Fruit fly (Drosophila melanogaster): ENCODE measurements around the gene mRpS26.

Gene mRpS26

DNA sequence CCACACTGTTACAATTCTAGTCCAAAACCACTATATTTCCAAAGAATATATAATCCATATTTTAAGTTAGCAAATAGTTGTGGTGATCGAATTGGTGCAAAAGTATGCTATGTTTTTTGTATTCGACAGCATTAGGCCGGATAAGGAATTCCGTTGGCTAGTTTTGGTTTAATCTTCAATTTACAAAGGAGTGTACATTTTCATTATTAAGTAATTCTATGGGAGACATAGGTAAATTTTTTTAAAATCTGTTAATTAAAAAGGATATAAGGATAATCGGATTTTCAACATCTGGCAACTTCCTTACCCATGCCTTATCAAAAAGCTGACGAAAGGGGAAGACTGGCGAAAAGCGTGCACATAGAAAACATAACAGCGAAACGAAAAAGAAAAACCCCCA, 27.8 kb upstream of the mRpS26 start (continued):
- TF ChIP-seq dac (GFP tag; optimal IDR thresholded peaks at IDR 0.05), result no peak
- TF ChIP-seq CG4318 (GFP tag; optimal IDR thresholded peaks at IDR 0.05), result peak; percentile 70
- TF ChIP-seq Smox (GFP tag; optimal IDR thresholded peaks at IDR 0.05), result no peak
- TF ChIP-seq cyc (GFP tag; optimal IDR thresholded peaks at IDR 0.05), result peak; percentile 12
- no peak for TF ChIP-seq esn (GFP tag; optimal IDR thresholded peaks at IDR 0.05)
- TF ChIP-seq Ets96B (tag; optimal IDR thresholded peaks at IDR 0.05), result peak; percentile 46
- no peak for TF ChIP-seq CG6854 (GFP tag; optimal IDR thresholded peaks at IDR 0.05)
- TF ChIP-seq lz (GFP tag; optimal IDR thresholded peaks at IDR 0.05), result no peak
- no peak for TF ChIP-seq fkh (GFP tag; optimal IDR thresholded peaks at IDR 0.05)
- peak; percentile 36; the same call in 1 of the 2 replicates for TF ChIP-seq Gug (GFP tag; IDR thresholded peaks at IDR 0.05)
- no peak for TF ChIP-seq CG11902 (GFP tag; optimal IDR thresholded peaks at IDR 0.05)
- TF ChIP-seq CG10631 (GFP tag; optimal IDR thresholded peaks at IDR 0.05), result peak; percentile 76
- peak; percentile 62; the same call in 2 of the 3 replicates for TF ChIP-seq eg (GFP tag; IDR thresholded peaks at IDR 0.05)
- TF ChIP-seq svp (GFP tag), result peak; percentile 60
- TF ChIP-seq Hr38 (GFP tag; optimal IDR thresholded peaks at IDR 0.05), result no peak
- TF ChIP-seq Lpt (GFP tag; optimal IDR thresholded peaks at IDR 0.05), result no peak
- peak; percentile 65 for TF ChIP-seq Hr4 (GFP tag; optimal IDR thresholded peaks at IDR 0.05)
- no peak for TF ChIP-seq CG8319 (GFP tag; optimal IDR thresholded peaks at IDR 0.05)
- no peak for TF ChIP-seq vri (GFP tag; optimal IDR thresholded peaks at IDR 0.05)
- TF ChIP-seq CG10669 (GFP tag; optimal IDR thresholded peaks at IDR 0.05), result peak; percentile 77
- TF ChIP-seq Sox15 (GFP tag; optimal IDR thresholded peaks at IDR 0.05), result peak; percentile 12
- TF ChIP-seq Ets21C (GFP tag; optimal IDR thresholded peaks at IDR 0.05), result no peak
- peak; percentile 92 for TF ChIP-seq Eip78C (GFP tag)
- TF ChIP-seq acj6 (GFP tag; optimal IDR thresholded peaks at IDR 0.05), result peak; percentile 63
- TF ChIP-seq CG6808 (GFP tag; optimal IDR thresholded peaks at IDR 0.05), result peak; percentile 77
- peak; percentile 10 for TF ChIP-seq Sox102F (GFP tag; optimal IDR thresholded peaks at IDR 0.05)
- peak; percentile 16 for TF ChIP-seq Hr39 (GFP tag; optimal IDR thresholded peaks at IDR 0.05)
- peak; percentile 57 to 74 for TF ChIP-seq salr (GFP tag; optimal IDR thresholded peaks at IDR 0.05)

DNA sequence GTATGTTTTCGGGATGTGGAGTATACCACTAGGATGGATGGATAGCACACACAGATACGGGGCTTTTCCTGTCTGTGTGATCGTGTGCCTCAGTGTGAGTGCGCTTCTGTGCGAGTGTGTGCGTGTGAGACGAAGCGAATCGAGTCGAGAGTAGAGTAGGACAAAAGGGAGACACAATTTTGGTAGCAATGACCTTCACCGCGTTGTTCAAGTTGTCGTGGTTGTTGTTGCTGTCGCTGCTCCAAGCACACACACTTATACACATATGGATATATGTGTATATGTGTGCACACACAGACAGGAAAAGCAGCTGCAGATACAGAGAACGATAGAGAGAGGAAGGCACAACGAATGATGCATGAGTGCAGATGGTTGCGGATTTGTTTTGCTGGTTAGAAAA, 27.3 kb upstream of the mRpS26 start:
- TF ChIP-seq CG8119 (GFP tag; IDR thresholded peaks at IDR 0.05) (no peak), CG10669 (GFP tag; optimal IDR thresholded peaks at IDR 0.05) (no peak), CG6792 (GFP tag; optimal IDR thresholded peaks at IDR 0.05) (no peak), eg (GFP tag; IDR thresholded peaks at IDR 0.05) (no peak), Hr38 (GFP tag; optimal IDR thresholded peaks at IDR 0.05) (no peak), esn (GFP tag; optimal IDR thresholded peaks at IDR 0.05) (no peak), CG8319 (GFP tag; optimal IDR thresholded peaks at IDR 0.05) (no peak), pdm3 (GFP tag; optimal IDR thresholded peaks at IDR 0.05) (no peak), CG11902 (GFP tag; optimal IDR thresholded peaks at IDR 0.05) (no peak), CG6854 (GFP tag; optimal IDR thresholded peaks at IDR 0.05) (no peak), CG1621 (tag; optimal IDR thresholded peaks at IDR 0.05) (no peak), fd59A (GFP tag; optimal IDR thresholded peaks at IDR 0.05) (no peak), dsx (GFP tag; optimal IDR thresholded peaks at IDR 0.05; ENCODE audit: poor library complexity, severe bottlenecking) (no peak), spab (GFP tag; optimal IDR thresholded peaks at IDR 0.05) (no peak)

DNA sequence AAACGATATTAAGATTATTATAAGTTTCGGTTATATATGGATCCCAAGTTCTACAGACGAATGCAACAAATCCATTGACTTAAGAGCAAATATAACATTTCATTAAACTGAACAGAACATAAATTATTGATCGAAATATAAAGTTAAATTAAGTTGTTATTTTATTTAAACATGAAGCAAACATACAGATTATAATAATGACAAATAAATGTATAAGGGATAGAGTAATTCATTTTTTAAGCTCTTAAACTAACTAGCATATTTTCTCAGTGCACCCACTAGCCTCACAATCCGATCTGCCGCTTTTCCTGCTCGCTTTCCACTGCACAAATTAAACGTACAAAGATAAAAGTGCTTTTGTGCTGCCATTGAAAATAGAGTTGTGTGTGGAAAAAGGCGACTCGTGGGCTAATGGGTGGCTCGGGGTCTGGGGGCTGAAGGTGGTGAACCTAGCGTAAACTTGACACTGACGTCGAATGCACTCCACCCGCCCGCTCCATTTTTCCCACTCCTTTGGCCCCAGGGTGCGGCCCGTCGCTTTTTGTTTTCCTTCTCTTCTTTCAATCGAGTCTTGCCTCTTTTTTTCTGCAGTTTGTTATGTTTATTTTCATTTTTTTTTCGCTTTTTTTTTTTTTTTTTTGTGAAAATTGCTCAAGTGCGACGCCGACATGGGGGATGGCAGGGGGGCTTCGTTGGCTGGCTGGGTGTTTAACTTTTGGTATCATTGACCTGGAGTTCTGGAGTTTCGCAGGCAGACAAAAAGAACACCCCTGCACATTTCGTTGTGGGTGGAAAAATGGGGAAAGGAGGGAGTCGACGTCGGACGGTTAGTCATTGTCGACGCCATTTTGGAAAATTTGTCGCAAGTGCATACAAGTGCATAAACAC, 26.5 kb upstream of the mRpS26 start:
- TF ChIP-seq CG15336 (GFP tag; IDR thresholded peaks at IDR 0.05), result peak; percentile 68
- TF ChIP-seq CG11294 (GFP tag; IDR thresholded peaks at IDR 0.05), result no peak
- TF ChIP-seq topi (GFP tag; optimal IDR thresholded peaks at IDR 0.05), result peak; percentile 5
- TF ChIP-seq CG3919 (GFP tag; optimal IDR thresholded peaks at IDR 0.05), result peak; percentile 71
- peak; percentile 60 for TF ChIP-seq dsx (GFP tag; optimal IDR thresholded peaks at IDR 0.05; ENCODE audit: poor library complexity, severe bottlenecking)
- TF ChIP-seq acj6 (GFP tag; optimal IDR thresholded peaks at IDR 0.05), result peak; percentile 66
- TF ChIP-seq vri (GFP tag; optimal IDR thresholded peaks at IDR 0.05), result no peak
- peak; percentile 89 for TF ChIP-seq CG10631 (GFP tag; optimal IDR thresholded peaks at IDR 0.05)
- no peak for TF ChIP-seq Eip93F (GFP tag; optimal IDR thresholded peaks at IDR 0.05)
- TF ChIP-seq CG8632 (GFP tag; optimal IDR thresholded peaks at IDR 0.05), result peak; percentile 27
- no peak for TF ChIP-seq Sox15 (GFP tag; optimal IDR thresholded peaks at IDR 0.05)
- TF ChIP-seq lz (GFP tag; optimal IDR thresholded peaks at IDR 0.05), result peak; percentile 28
- no peak for TF ChIP-seq CG11902 (GFP tag; optimal IDR thresholded peaks at IDR 0.05)
- TF ChIP-seq Eip75B (GFP tag; optimal IDR thresholded peaks at IDR 0.05), result peak; percentile 37
- peak; percentile 14 for TF ChIP-seq cyc (GFP tag; optimal IDR thresholded peaks at IDR 0.05)
- TF ChIP-seq eg (GFP tag; IDR thresholded peaks at IDR 0.05), result peak; percentile 80
- peak; percentile 42 for TF ChIP-seq CG1621 (tag; optimal IDR thresholded peaks at IDR 0.05)
- peak; percentile 87 for TF ChIP-seq CG16779 (tag; optimal IDR thresholded peaks at IDR 0.05)
- peak; percentile 68 for TF ChIP-seq Gug (GFP tag; IDR thresholded peaks at IDR 0.05)
- TF ChIP-seq Ets96B (tag; optimal IDR thresholded peaks at IDR 0.05), result peak; percentile 79
- peak; percentile 23 for TF ChIP-seq CG34406 (GFP tag; optimal IDR thresholded peaks at IDR 0.05)
- peak; percentile 85 to 88 for TF ChIP-seq ss (GFP tag; optimal IDR thresholded peaks at IDR 0.05)
- no peak for TF ChIP-seq fkh (GFP tag; optimal IDR thresholded peaks at IDR 0.05)

All from whole organism, prepupa.